Worm (Caenorhabditis elegans): Measurements from ENCODE around the gene clec-6.

ce11 chrIII:4900260-4900659 is 13.0 kb upstream of the clec-6 start, which contains the start of gene tag-340:
- TF ChIP-seq klf-2 (GFP tag; conservative IDR thresholded peaks at IDR 0.05) (no peak), ztf-23 (GFP tag; IDR thresholded peaks at IDR 0.05) (no peak)
